Worm (Caenorhabditis elegans): ENCODE results near the gene ZC373.2.

The ZC373.2 gene

DNA sequence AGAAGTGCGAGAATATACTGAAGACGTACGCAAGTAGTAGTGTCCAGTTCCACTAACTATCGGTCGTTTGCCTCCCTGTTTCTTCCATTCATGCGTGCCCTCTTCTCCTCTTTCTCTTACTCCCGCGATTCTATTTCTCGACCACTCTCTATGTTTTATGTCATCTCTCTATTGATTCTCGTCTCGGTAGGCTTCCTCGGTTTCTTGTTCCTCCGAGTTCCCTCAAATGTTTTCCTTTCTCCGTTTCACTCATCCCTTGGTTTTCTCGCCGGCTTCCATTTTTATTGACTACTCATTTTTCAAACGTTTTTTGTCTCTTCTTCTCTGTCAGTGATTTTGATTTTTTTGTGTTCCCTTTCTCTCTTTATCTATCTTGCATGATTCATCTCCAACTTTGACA is 31.9 kb downstream of the ZC373.2 start (continued):
- TF ChIP-seq nhr-237 (tag; optimal IDR thresholded peaks at IDR 0.05) (no peak), nhr-77 (tag; optimal IDR thresholded peaks at IDR 0.05) (no peak)

DNA sequence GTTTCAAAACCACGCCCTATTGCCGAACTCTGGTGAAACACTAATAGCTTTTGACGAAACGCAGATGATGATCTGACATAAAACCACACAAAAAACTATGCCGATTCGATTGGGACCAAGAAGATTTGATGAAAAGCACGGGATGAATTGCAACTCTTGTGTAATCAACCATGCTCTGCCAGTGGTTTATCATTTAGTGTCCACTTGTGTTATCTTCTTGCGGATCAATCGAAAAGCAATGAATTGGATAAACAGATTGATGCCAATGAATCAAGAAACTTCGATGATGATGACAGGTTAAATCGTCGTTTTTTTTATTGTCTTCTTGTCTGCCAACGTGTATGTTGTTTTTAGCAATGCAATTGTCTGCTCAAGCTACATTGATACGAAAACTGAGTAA is 36.2 kb downstream of the ZC373.2 start, which contains the start of gene F42G10.1:
TSS of gene F42G10.1 (minus strand) at position 151 of the 400 bp plus-strand sequence.
- TF ChIP-seq fkh-2 (tag; optimal IDR thresholded peaks at IDR 0.05) (no peak), hmg-11 (tag; optimal IDR thresholded peaks at IDR 0.05) (no peak), nfya-1 (tag; optimal IDR thresholded peaks at IDR 0.05; ENCODE audit: insufficient read depth) (peak; percentile 6), lin-39 (tag; optimal IDR thresholded peaks at IDR 0.05) (peak; percentile 69), fos-1 (tag; optimal IDR thresholded peaks at IDR 0.05) (no peak), snpc-4 (tag; optimal IDR thresholded peaks at IDR 0.05) (no peak), egl-5 (tag; optimal IDR thresholded peaks at IDR 0.05) (peak; percentile 89), tbx-2 (tag; optimal IDR thresholded peaks at IDR 0.05) (no peak), ztf-11 (tag; optimal IDR thresholded peaks at IDR 0.05) (no peak)

DNA sequence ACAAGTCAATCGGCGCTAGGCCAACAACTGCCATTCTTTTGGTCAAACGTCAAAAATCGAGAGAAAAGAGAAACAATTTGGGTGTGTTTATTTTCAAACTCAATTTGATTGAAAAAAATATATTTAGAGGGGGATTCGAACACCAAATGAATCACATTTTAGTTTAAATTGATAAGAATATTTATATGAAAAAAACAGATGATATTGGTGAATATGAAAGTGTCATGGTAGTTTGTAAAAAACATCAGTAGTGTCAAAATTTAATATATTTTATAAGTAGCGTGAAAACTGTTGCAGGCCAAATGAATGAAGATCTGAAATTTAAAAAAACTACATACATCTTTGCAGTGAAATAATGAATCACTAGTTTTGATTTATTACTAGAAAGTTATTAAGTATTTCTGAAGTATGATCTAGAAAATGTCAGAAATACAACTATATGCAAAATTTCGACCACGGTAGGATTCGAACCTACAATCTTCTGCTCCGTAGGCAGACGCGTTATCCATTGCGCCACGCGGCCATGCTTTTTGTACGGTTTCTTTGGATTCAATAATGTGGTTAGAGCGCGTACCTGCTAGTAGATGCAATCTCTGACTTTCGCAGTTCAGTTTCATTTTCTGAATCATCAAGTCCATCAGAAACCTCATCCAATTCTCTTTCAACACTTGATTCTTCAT is 40.1 kb downstream of the ZC373.2 start, which contains the start of gene F19C6.4:
TSS of gene F19C6.4 (minus strand) at position 51 of the 680 bp plus-strand sequence.
- TF ChIP-seq nhr-43 (tag; optimal IDR thresholded peaks at IDR 0.05; ENCODE audit: poor library complexity, severe bottlenecking) (peak; percentile 31), nhr-25 (tag; optimal IDR thresholded peaks at IDR 0.05) (peak; percentile 25), lsy-12 (tag; optimal IDR thresholded peaks at IDR 0.05) (peak; percentile 49), egl-27 (tag; optimal IDR thresholded peaks at IDR 0.05) (no peak), lin-15B (tag; optimal IDR thresholded peaks at IDR 0.05) (no peak), pqm-1 (tag; optimal IDR thresholded peaks at IDR 0.05) (peak; percentile 22), elt-2 (tag; optimal IDR thresholded peaks at IDR 0.05) (peak; percentile 12)

DNA sequence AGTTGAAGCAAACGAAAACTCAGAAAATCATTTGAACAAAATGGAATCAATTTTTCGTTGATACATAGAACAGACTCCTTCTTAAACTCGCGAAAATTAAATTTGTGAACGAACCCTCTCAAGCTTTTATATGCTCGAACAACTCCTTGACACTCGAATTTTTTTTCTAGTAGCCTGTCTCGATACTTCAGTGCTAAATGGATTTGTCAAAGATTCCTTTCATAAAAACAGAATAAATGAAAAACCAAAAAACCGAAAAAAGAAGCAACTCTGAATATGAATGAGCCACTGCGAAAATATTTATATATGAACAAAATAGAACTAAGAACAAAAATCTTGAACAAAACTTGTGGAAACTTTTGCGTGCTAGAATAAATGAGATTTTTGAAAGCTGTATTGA is 48.2 kb downstream of the ZC373.2 start:
- TF ChIP-seq mdl-1 (tag; optimal IDR thresholded peaks at IDR 0.05) (no peak), fkh-10 (GFP tag; optimal IDR thresholded peaks at IDR 0.05) (peak; percentile 29), elt-3 (tag; optimal IDR thresholded peaks at IDR 0.05) (no peak), eor-1 (tag; optimal IDR thresholded peaks at IDR 0.05) (no peak), nhr-43 (tag; optimal IDR thresholded peaks at IDR 0.05; ENCODE audit: poor library complexity, severe bottlenecking) (no peak), tbx-2 (tag; optimal IDR thresholded peaks at IDR 0.05) (no peak)

DNA sequence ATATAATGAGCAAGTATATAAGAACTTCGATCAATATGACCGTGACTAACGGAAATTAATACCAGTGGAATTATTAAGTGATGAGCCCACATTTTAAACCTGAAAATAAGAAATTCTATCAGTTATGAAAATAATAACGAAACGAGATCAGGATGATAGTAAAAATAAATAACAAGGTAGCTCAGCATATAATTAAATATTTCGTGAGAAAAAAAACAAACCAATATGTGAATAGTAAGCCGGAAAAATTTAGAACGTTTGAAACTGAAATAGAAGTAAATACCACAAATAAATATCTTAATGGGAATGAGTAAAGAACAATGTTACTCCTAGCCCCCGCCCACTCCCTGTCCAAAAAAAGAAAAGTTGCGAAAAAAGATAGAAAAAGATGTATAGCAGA is 49.6 kb downstream of the ZC373.2 start, which contains the start of gene F19C6.3:
TSS of gene F19C6.3 (minus strand) at position 101 of the 400 bp plus-strand sequence.
- no peak for TF ChIP-seq egl-27 (tag; optimal IDR thresholded peaks at IDR 0.05)
- TF ChIP-seq unc-39 (tag; optimal IDR thresholded peaks at IDR 0.05): no peak
- no peak for TF ChIP-seq elt-2 (tag; optimal IDR thresholded peaks at IDR 0.05)
- no peak for TF ChIP-seq ceh-16 (tag; optimal IDR thresholded peaks at IDR 0.05)
- TF ChIP-seq unc-62 (GFP tag; optimal IDR thresholded peaks at IDR 0.05): no peak
- no peak for TF ChIP-seq fos-1 (tag; optimal IDR thresholded peaks at IDR 0.05)
- no peak for TF ChIP-seq ceh-28 (tag; optimal IDR thresholded peaks at IDR 0.05)
- no peak for TF ChIP-seq ztf-4 (tag; optimal IDR thresholded peaks at IDR 0.05)

Measured in whole organism, L3 larva.